Worm (Caenorhabditis elegans): ENCODE data around the gene T26A5.6.

The T26A5.6 gene

DNA sequence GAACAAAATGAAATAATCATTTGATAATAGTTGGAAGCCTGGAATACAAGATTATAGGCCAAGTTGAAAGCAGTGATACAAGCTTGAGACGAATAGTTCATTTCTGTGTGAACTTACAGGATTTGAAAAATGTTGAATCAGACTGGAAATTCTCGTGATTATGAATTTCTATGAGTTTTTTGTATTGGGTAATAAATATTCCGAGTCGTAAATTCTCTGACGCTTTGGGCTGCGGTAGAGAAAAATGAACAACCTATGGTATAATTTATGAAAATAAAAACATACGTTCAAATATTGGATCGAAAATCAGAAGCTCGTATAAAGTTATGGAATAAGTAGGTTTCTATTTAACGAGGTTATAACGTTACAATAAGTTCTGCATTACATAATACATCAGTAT is 42.3 kb upstream of the T26A5.6 start, which contains the start of gene srb-11:
Gene srb-11 (minus strand): TSS at position 101 of the 400 bp plus-strand sequence.
- no peak for TF ChIP-seq nfya-1 (tag; optimal IDR thresholded peaks at IDR 0.05; ENCODE audit: insufficient read depth)
- no peak for TF ChIP-seq fos-1 (tag; optimal IDR thresholded peaks at IDR 0.05)
- TF ChIP-seq elt-2 (tag; optimal IDR thresholded peaks at IDR 0.05): no peak
- no peak for TF ChIP-seq pha-4 (tag; optimal IDR thresholded peaks at IDR 0.05)
- no peak for TF ChIP-seq ceh-28 (tag; optimal IDR thresholded peaks at IDR 0.05)
- no peak for TF ChIP-seq jun-1 (tag; optimal IDR thresholded peaks at IDR 0.05)
- no peak for TF ChIP-seq ceh-9 (tag; optimal IDR thresholded peaks at IDR 0.05)
- no peak for TF ChIP-seq ama-1 (optimal IDR thresholded peaks at IDR 0.05)
- no peak for TF ChIP-seq eor-1 (tag; optimal IDR thresholded peaks at IDR 0.05)
- no peak for TF ChIP-seq fkh-10 (GFP tag; optimal IDR thresholded peaks at IDR 0.05)
- TF ChIP-seq nhr-237 (tag; optimal IDR thresholded peaks at IDR 0.05): no peak
- no peak for TF ChIP-seq lsy-12 (tag; optimal IDR thresholded peaks at IDR 0.05)
- no peak for TF ChIP-seq nhr-77 (tag; optimal IDR thresholded peaks at IDR 0.05)
- TF ChIP-seq sea-2 (GFP tag; optimal IDR thresholded peaks at IDR 0.05): no peak
- TF ChIP-seq nhr-23 (tag; optimal IDR thresholded peaks at IDR 0.05): no peak

DNA sequence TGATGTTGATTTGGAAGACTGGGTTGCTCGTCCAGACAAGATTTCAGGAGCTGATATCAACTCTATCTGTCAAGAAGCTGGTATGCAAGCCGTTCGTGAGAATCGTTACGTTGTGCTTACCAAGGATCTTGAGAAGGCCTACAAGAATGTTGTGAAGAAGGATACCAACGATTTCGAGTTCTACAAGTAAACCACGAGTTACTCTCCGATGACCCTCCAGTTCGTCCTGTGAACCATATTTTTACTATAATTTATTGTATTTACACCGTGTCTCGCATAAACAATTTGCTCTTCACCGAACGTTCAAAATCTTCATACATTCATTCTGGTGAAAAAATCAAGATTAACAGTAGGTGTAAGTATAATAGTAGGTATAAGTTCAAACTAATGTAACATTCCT is 40.5 kb upstream of the T26A5.6 start:
- TF ChIP-seq tbx-2 (tag; optimal IDR thresholded peaks at IDR 0.05) (no peak), pqm-1 (tag; optimal IDR thresholded peaks at IDR 0.05) (no peak), nhr-237 (tag; optimal IDR thresholded peaks at IDR 0.05) (no peak), ama-1 (optimal IDR thresholded peaks at IDR 0.05) (no peak), R02D3.7 (tag; optimal IDR thresholded peaks at IDR 0.05) (no peak), elt-2 (tag; optimal IDR thresholded peaks at IDR 0.05) (no peak), fos-1 (tag; optimal IDR thresholded peaks at IDR 0.05) (no peak), mdl-1 (tag; optimal IDR thresholded peaks at IDR 0.05) (no peak), egl-5 (tag; optimal IDR thresholded peaks at IDR 0.05) (no peak), pha-4 (tag; optimal IDR thresholded peaks at IDR 0.05) (no peak), elt-1 (tag; optimal IDR thresholded peaks at IDR 0.05) (no peak), lin-15B (tag; optimal IDR thresholded peaks at IDR 0.05) (no peak), mml-1 (tag; optimal IDR thresholded peaks at IDR 0.05) (no peak), ceh-28 (tag; optimal IDR thresholded peaks at IDR 0.05) (no peak), eor-1 (tag; optimal IDR thresholded peaks at IDR 0.05) (no peak), nhr-43 (tag; optimal IDR thresholded peaks at IDR 0.05; ENCODE audit: poor library complexity, severe bottlenecking) (no peak), zag-1 (tag; optimal IDR thresholded peaks at IDR 0.05) (no peak), ztf-11 (tag; optimal IDR thresholded peaks at IDR 0.05) (no peak)

DNA sequence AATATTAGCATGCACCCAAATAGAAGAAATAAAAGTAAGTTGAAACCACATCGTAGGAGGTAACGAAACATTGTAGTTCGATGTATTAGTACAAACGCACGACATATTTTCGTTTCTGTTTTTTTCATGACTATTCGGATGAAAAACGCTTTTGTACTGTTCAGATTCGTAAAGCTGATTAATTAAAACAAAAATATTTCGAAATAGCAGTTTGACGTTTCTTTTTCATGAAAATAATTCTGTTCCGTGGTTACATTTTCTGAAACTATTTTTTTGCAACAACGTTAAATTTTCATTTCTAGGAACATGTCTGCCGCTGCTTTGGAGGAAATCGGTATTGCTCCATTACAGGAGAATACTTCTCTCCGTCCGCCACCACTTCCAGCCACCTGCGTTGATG is 39.0 kb upstream of the T26A5.6 start, which contains the start of gene rpt-3:
Gene rpt-3 (plus strand): TSS at position 301 of the 400 bp plus-strand sequence.
- TF ChIP-seq ceh-16 (tag; optimal IDR thresholded peaks at IDR 0.05) (no peak), lin-39 (tag; optimal IDR thresholded peaks at IDR 0.05) (no peak), nhr-28 (tag; optimal IDR thresholded peaks at IDR 0.05) (no peak), jun-1 (tag; optimal IDR thresholded peaks at IDR 0.05) (no peak)

DNA sequence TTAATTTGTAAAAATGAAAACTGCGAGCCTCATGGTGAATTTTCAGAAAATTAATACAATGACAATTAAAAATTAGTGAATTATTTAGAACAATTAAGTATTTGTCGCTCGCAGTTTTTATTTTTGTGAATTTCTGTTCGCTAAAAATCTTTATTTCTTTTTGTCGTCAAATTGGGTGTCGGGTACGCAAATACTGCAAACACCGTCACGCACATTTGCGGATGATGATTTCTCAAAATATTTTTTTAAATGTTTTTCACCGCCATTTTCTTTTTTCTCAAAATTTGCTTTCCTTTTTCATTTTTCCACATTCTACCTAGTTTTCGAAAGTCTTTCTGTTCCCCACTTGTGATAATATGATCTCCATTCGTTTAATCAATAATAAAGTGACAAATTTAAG is 38.4 kb upstream of the T26A5.6 start:
- no peak for TF ChIP-seq pqm-1 (tag; optimal IDR thresholded peaks at IDR 0.05)
- TF ChIP-seq nhr-76 (tag; optimal IDR thresholded peaks at IDR 0.05): no peak
- no peak for TF ChIP-seq tbx-2 (tag; optimal IDR thresholded peaks at IDR 0.05)
- no peak for TF ChIP-seq lsy-12 (tag; optimal IDR thresholded peaks at IDR 0.05)
- peak; percentile 58 for TF ChIP-seq pha-4 (tag; optimal IDR thresholded peaks at IDR 0.05)
- no peak for TF ChIP-seq fkh-2 (tag; optimal IDR thresholded peaks at IDR 0.05)
- no peak for TF ChIP-seq zag-1 (tag; optimal IDR thresholded peaks at IDR 0.05)
- TF ChIP-seq eor-1 (tag; optimal IDR thresholded peaks at IDR 0.05): no peak
- no peak for TF ChIP-seq ceh-28 (tag; optimal IDR thresholded peaks at IDR 0.05)
- TF ChIP-seq ztf-4 (tag; optimal IDR thresholded peaks at IDR 0.05): no peak
- no peak for TF ChIP-seq nhr-67 (tag; optimal IDR thresholded peaks at IDR 0.05)
- no peak for TF ChIP-seq hmg-11 (tag; optimal IDR thresholded peaks at IDR 0.05)
- no peak for TF ChIP-seq egl-5 (tag; optimal IDR thresholded peaks at IDR 0.05)
- peak; percentile 98 for TF ChIP-seq skn-1 (tag; optimal IDR thresholded peaks at IDR 0.05)
- TF ChIP-seq ceh-16 (tag; optimal IDR thresholded peaks at IDR 0.05): no peak
- no peak for TF ChIP-seq nhr-77 (tag; optimal IDR thresholded peaks at IDR 0.05)
- TF ChIP-seq elt-3 (tag; optimal IDR thresholded peaks at IDR 0.05): no peak
- no peak for TF ChIP-seq unc-39 (tag; optimal IDR thresholded peaks at IDR 0.05)
- no peak for TF ChIP-seq nhr-237 (tag; optimal IDR thresholded peaks at IDR 0.05)
- TF ChIP-seq nhr-12 (tag; optimal IDR thresholded peaks at IDR 0.05): no peak
- no peak for TF ChIP-seq lin-39 (tag; optimal IDR thresholded peaks at IDR 0.05)
- TF ChIP-seq jun-1 (tag; optimal IDR thresholded peaks at IDR 0.05): no peak
- TF ChIP-seq daf-12 (tag; optimal IDR thresholded peaks at IDR 0.05): no peak
- TF ChIP-seq elt-2 (tag; optimal IDR thresholded peaks at IDR 0.05): peak; percentile 13
- no peak for TF ChIP-seq sea-2 (GFP tag; optimal IDR thresholded peaks at IDR 0.05)
- no peak for TF ChIP-seq aly-2 (tag; optimal IDR thresholded peaks at IDR 0.05)
- no peak for TF ChIP-seq mml-1 (tag; optimal IDR thresholded peaks at IDR 0.05)
- TF ChIP-seq ama-1 (optimal IDR thresholded peaks at IDR 0.05): no peak
- peak; percentile 24 for TF ChIP-seq nhr-43 (tag; optimal IDR thresholded peaks at IDR 0.05; ENCODE audit: poor library complexity, severe bottlenecking)
- TF ChIP-seq snpc-4 (tag; optimal IDR thresholded peaks at IDR 0.05): peak; percentile 7
- TF ChIP-seq unc-62 (GFP tag; optimal IDR thresholded peaks at IDR 0.05): no peak
- TF ChIP-seq ztf-11 (tag; optimal IDR thresholded peaks at IDR 0.05): no peak
- no peak for TF ChIP-seq egl-27 (tag; optimal IDR thresholded peaks at IDR 0.05)
- peak; percentile 10 for TF ChIP-seq R02D3.7 (tag; optimal IDR thresholded peaks at IDR 0.05)
- no peak for TF ChIP-seq elt-1 (tag; optimal IDR thresholded peaks at IDR 0.05)
- TF ChIP-seq nhr-23 (tag; optimal IDR thresholded peaks at IDR 0.05): peak; percentile 41
- no peak for TF ChIP-seq nhr-25 (tag; optimal IDR thresholded peaks at IDR 0.05)
- TF ChIP-seq ceh-9 (tag; optimal IDR thresholded peaks at IDR 0.05): no peak
- no peak for TF ChIP-seq nhr-28 (tag; optimal IDR thresholded peaks at IDR 0.05)
